Fruit fly (Drosophila melanogaster): ENCODE data around the gene Galt.
A peak's percentile ranks its signal among the peaks of the same experiment; 100 is the strongest.

The Galt gene

dm6 chr2L:6673211-6674012 lies 5.6 kb upstream of the Galt start, which contains the start of gene Spn27A (continued):
- TF ChIP-seq CG4617 (GFP tag; optimal IDR thresholded peaks at IDR 0.05; ENCODE audit: borderline replicate concordance) (peak; percentile 11), Sin3A (optimal IDR thresholded peaks at IDR 0.05) (peak; percentile 25), CG7372 (GFP tag; IDR thresholded peaks at IDR 0.05) (no peak), CTCF (GFP tag; optimal IDR thresholded peaks at IDR 0.05) (peak; percentile 31), CG15601 (tag; optimal IDR thresholded peaks at IDR 0.05) (peak; percentile 62), Kr (GFP tag; optimal IDR thresholded peaks at IDR 0.05) (no peak), fd96Cb (tag; optimal IDR thresholded peaks at IDR 0.05) (peak; percentile 59), CG11695 (GFP tag; IDR thresholded peaks at IDR 0.05) (0 out of 3 replicates have a peak, but pooled peaks have one; percentile 19), abd-A (tag; optimal IDR thresholded peaks at IDR 0.05) (no peak), h (optimal IDR thresholded peaks at IDR 0.05) (no peak), CG3838 (GFP tag; optimal IDR thresholded peaks at IDR 0.05) (no peak), tap (tag; optimal IDR thresholded peaks at IDR 0.05) (no peak), CG15479 (GFP tag; optimal IDR thresholded peaks at IDR 0.05) (no peak), CG14441 (GFP tag; IDR thresholded peaks at IDR 0.05) (0 out of 2 replicates have a peak, but pooled peaks have one; percentile 14), CG5180 (GFP tag; optimal IDR thresholded peaks at IDR 0.05) (peak; percentile 21), Ets65A (GFP tag) (peak; percentile 95), CG7786 (GFP tag; optimal IDR thresholded peaks at IDR 0.05) (peak; percentile 55), eyg (GFP tag; optimal IDR thresholded peaks at IDR 0.05) (peak; percentile 1), Blimp-1 (GFP tag; optimal IDR thresholded peaks at IDR 0.05) (peak; percentile 66), CG3065 (GFP tag; optimal IDR thresholded peaks at IDR 0.05) (no peak), lilli (GFP tag; optimal IDR thresholded peaks at IDR 0.05) (peak; percentile 71), Eip74EF (GFP tag; optimal IDR thresholded peaks at IDR 0.05) (peak in 1 of 2 experiments; percentile 53), Atf-2 (GFP tag; optimal IDR thresholded peaks at IDR 0.05) (peak; percentile 32), YL-1 (GFP tag; optimal IDR thresholded peaks at IDR 0.05) (peak; percentile 45), Bgb (GFP tag; IDR thresholded peaks at IDR 0.05; ENCODE audit: partially characterized antibody) (peak; percentile 30; the same call in 1 of the 2 replicates), GATAe (GFP tag; conservative IDR thresholded peaks at IDR 0.05) (no peak), ac (GFP tag; optimal IDR thresholded peaks at IDR 0.05) (no peak), HmgZ (tag; optimal IDR thresholded peaks at IDR 0.05) (peak; percentile 55), Hsf (GFP tag; optimal IDR thresholded peaks at IDR 0.05) (peak; percentile 68), CG7928 (GFP tag; optimal IDR thresholded peaks at IDR 0.05) (peak; percentile 24), Usf (GFP tag; optimal IDR thresholded peaks at IDR 0.05) (no peak), CG9932 (GFP tag; IDR thresholded peaks at IDR 0.05) (peak; percentile 42; the same call in 1 of the 2 replicates), CG3995 (GFP tag; optimal IDR thresholded peaks at IDR 0.05) (peak; percentile 57), CG11504 (tag; optimal IDR thresholded peaks at IDR 0.05) (no peak), CG7839 (tag; optimal IDR thresholded peaks at IDR 0.05) (no peak), nerfin-2 (GFP tag; IDR thresholded peaks at IDR 0.05; ENCODE audit: partially characterized antibody) (no peak), NFAT (GFP tag; IDR thresholded peaks at IDR 0.05) (peak; percentile 1; the same call in 1 of the 2 replicates), Hand (GFP tag; optimal IDR thresholded peaks at IDR 0.05) (no peak), Xbp1 (GFP tag; optimal IDR thresholded peaks at IDR 0.05) (peak; percentile 64), CG17186 (GFP tag; optimal IDR thresholded peaks at IDR 0.05) (peak; percentile 3), otp (GFP tag; IDR thresholded peaks at IDR 0.05) (no peak), CG2875 (GFP tag; optimal IDR thresholded peaks at IDR 0.05) (peak; percentile 66), Spps (tag; optimal IDR thresholded peaks at IDR 0.05) (peak; percentile 36), maf-S (GFP tag; optimal IDR thresholded peaks at IDR 0.05) (peak; percentile 42), ken (GFP tag; IDR thresholded peaks at IDR 0.05) (peak; percentile 50; the same call in 2 of the 3 replicates), CG7271 (tag; optimal IDR thresholded peaks at IDR 0.05) (no peak), cas (GFP tag; IDR thresholded peaks at IDR 0.05) (no peak), unc-4 (GFP tag; IDR thresholded peaks at IDR 0.05; ENCODE audit: partially characterized antibody) (no peak), Pdp1 (GFP tag; optimal IDR thresholded peaks at IDR 0.05) (peak; percentile 59 to 99)

Measured in whole organism, embryonic.